Worm (Caenorhabditis elegans): ENCODE data around the gene nhr-104.

The nhr-104 gene

ce11 chrIV:4788332-4788731 lies at the start of gene nhr-104:
Gene nhr-104, minus strand, starts transcription at chrIV:4788692.
- TF ChIP-seq tbx-11 (GFP tag; IDR thresholded peaks at IDR 0.05) (no peak), scrt-1 (GFP tag; IDR thresholded peaks at IDR 0.05) (no peak), sea-1 (GFP tag; conservative IDR thresholded peaks at IDR 0.05) (no peak), tra-4 (tag; optimal IDR thresholded peaks at IDR 0.05) (no peak), pes-1 (GFP tag; IDR thresholded peaks at IDR 0.05) (no peak), tbx-37 (GFP tag; conservative IDR thresholded peaks at IDR 0.05) (no peak)

- TF ChIP-seq sea-1 (GFP tag; conservative IDR thresholded peaks at IDR 0.05) (no peak), tra-4 (tag; optimal IDR thresholded peaks at IDR 0.05) (no peak), hmbx-1 (tag; optimal IDR thresholded peaks at IDR 0.05) (no peak), hmg-4 (GFP tag; optimal IDR thresholded peaks at IDR 0.05) (no peak), ets-7 (tag; optimal IDR thresholded peaks at IDR 0.05) (no peak), ama-1 (optimal IDR thresholded peaks at IDR 0.05) (no peak), ceh-36 (tag; optimal IDR thresholded peaks at IDR 0.05) (no peak), B0310.2 (tag; optimal IDR thresholded peaks at IDR 0.05) (no peak), ceh-13 (GFP tag; optimal IDR thresholded peaks at IDR 0.05) (no peak), tbx-37 (GFP tag; conservative IDR thresholded peaks at IDR 0.05) (no peak), flt-1 (GFP tag; IDR thresholded peaks at IDR 0.05) (no peak), F13C5.2 (tag; optimal IDR thresholded peaks at IDR 0.05) (no peak), pes-1 (GFP tag; IDR thresholded peaks at IDR 0.05) (no peak), hnd-1 (tag; optimal IDR thresholded peaks at IDR 0.05) (no peak), aly-1 (tag; optimal IDR thresholded peaks at IDR 0.05) (no peak), scrt-1 (GFP tag; IDR thresholded peaks at IDR 0.05) (no peak), tbx-11 (GFP tag; IDR thresholded peaks at IDR 0.05) (no peak)
Observed at ce11 chrIV:4829641-4830040, 41.1 kb upstream of the nhr-104 start.

DNA sequence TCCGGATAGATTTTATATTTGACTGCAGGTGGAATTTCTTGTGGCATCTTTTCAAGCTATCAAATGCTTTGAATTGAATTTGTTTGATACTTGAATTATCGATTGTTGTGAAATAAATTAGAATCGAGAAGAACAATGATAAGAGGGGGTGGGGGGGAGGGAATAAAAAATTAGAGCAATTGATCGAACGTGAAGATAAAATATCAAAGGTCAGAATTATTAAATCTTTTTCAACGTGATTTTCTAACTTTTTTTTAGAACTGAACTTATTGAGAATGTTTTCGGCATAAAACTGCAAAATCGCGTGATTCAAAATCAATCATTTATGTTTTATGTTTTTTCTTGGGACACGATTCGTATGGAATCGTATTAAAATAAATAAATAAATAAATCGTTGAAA lies 38.7 kb upstream of the nhr-104 start, which contains the start of gene mpz-4:
Gene mpz-4 (minus strand): TSS at position 101 of the 400 bp plus-strand sequence.
- TF ChIP-seq ceh-13 (GFP tag; optimal IDR thresholded peaks at IDR 0.05) (no peak), scrt-1 (GFP tag; IDR thresholded peaks at IDR 0.05) (no peak), ets-7 (tag; optimal IDR thresholded peaks at IDR 0.05) (no peak), tbx-11 (GFP tag; IDR thresholded peaks at IDR 0.05) (no peak), pes-1 (GFP tag; IDR thresholded peaks at IDR 0.05) (no peak), hmbx-1 (tag; optimal IDR thresholded peaks at IDR 0.05) (no peak), flt-1 (GFP tag; IDR thresholded peaks at IDR 0.05) (no peak), F13C5.2 (tag; optimal IDR thresholded peaks at IDR 0.05) (no peak), hmg-4 (GFP tag; optimal IDR thresholded peaks at IDR 0.05) (no peak), ama-1 (optimal IDR thresholded peaks at IDR 0.05) (no peak), tbx-37 (GFP tag; conservative IDR thresholded peaks at IDR 0.05) (no peak), hnd-1 (tag; optimal IDR thresholded peaks at IDR 0.05) (no peak), B0310.2 (tag; optimal IDR thresholded peaks at IDR 0.05) (no peak), tra-4 (tag; optimal IDR thresholded peaks at IDR 0.05) (no peak)

ce11 chrIV:4821843-4822242 lies 33.4 kb upstream of the nhr-104 start:
- TF ChIP-seq scrt-1 (GFP tag; IDR thresholded peaks at IDR 0.05) (no peak), aly-1 (tag; optimal IDR thresholded peaks at IDR 0.05) (no peak), flt-1 (GFP tag; IDR thresholded peaks at IDR 0.05) (no peak), F13C5.2 (tag; optimal IDR thresholded peaks at IDR 0.05) (no peak), ceh-36 (tag; optimal IDR thresholded peaks at IDR 0.05) (no peak), ceh-13 (GFP tag; optimal IDR thresholded peaks at IDR 0.05) (no peak), sea-1 (GFP tag; conservative IDR thresholded peaks at IDR 0.05) (no peak), hmbx-1 (tag; optimal IDR thresholded peaks at IDR 0.05) (no peak), hmg-4 (GFP tag; optimal IDR thresholded peaks at IDR 0.05) (no peak), hnd-1 (tag; optimal IDR thresholded peaks at IDR 0.05) (no peak), tbx-11 (GFP tag; IDR thresholded peaks at IDR 0.05) (no peak), pes-1 (GFP tag; IDR thresholded peaks at IDR 0.05) (no peak), tbx-37 (GFP tag; conservative IDR thresholded peaks at IDR 0.05) (no peak), tra-4 (tag; optimal IDR thresholded peaks at IDR 0.05) (no peak)

DNA sequence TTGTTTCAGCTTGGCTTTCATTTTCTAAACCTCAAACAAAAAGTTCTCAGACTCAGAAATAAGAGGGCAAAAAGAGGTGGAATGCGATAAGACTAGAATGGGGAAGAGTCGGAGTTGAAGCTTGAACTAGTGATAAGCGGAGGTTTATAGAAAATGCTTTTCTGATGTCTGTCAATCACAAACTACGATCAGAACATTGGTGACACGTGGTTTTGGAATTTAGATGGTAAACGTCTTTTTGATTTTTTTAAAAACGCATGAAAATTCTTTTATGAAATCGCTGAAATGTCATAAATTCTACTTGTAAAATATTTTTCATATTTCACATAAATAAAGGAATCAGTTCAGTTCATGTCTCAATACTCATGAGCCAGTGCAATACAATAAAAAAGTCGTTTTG lies 32.6 kb upstream of the nhr-104 start, which contains the start of gene H06H21.8:
Gene H06H21.8 (minus strand): TSS at position 78 of the 400 bp plus-strand sequence.
- TF ChIP-seq ceh-36 (tag; optimal IDR thresholded peaks at IDR 0.05) (no peak), ama-1 (optimal IDR thresholded peaks at IDR 0.05) (no peak), sea-1 (GFP tag; conservative IDR thresholded peaks at IDR 0.05) (no peak), ceh-13 (GFP tag; optimal IDR thresholded peaks at IDR 0.05) (no peak), pes-1 (GFP tag; IDR thresholded peaks at IDR 0.05) (no peak), hnd-1 (tag; optimal IDR thresholded peaks at IDR 0.05) (no peak), hmbx-1 (tag; optimal IDR thresholded peaks at IDR 0.05) (no peak), tra-4 (tag; optimal IDR thresholded peaks at IDR 0.05) (no peak), B0310.2 (tag; optimal IDR thresholded peaks at IDR 0.05) (no peak), tbx-11 (GFP tag; IDR thresholded peaks at IDR 0.05) (no peak), scrt-1 (GFP tag; IDR thresholded peaks at IDR 0.05) (no peak), hmg-4 (GFP tag; optimal IDR thresholded peaks at IDR 0.05) (no peak), F13C5.2 (tag; optimal IDR thresholded peaks at IDR 0.05) (no peak), tbx-37 (GFP tag; conservative IDR thresholded peaks at IDR 0.05) (no peak), ets-7 (tag; optimal IDR thresholded peaks at IDR 0.05) (no peak), flt-1 (GFP tag; IDR thresholded peaks at IDR 0.05) (no peak), aly-1 (tag; optimal IDR thresholded peaks at IDR 0.05) (no peak)

DNA sequence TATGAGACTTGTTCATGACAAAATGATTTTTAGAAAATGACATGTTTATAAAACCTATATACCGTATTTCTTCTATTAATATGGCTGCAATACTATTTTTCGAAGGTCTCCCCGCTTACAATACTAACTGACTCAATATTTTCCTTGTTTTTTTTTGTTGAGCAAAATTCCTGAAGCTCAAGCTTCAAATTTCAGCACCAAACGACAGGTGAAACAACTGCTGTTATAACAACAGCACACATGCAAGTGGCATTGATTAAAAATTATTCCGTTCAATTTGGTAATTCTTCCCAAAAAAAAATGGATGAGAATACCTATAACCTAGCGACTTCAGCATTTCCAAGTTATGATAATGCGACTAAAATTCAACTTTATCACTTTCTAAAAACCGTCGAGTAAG lies 25.7 kb upstream of the nhr-104 start, which contains the start of gene srw-94:
Gene srw-94 (plus strand): TSS at position 301 of the 400 bp plus-strand sequence.
- TF ChIP-seq F13C5.2 (tag; optimal IDR thresholded peaks at IDR 0.05) (no peak), pes-1 (GFP tag; IDR thresholded peaks at IDR 0.05) (no peak), aly-1 (tag; optimal IDR thresholded peaks at IDR 0.05) (no peak), tbx-37 (GFP tag; conservative IDR thresholded peaks at IDR 0.05) (no peak), tra-4 (tag; optimal IDR thresholded peaks at IDR 0.05) (no peak), ceh-13 (GFP tag; optimal IDR thresholded peaks at IDR 0.05) (no peak), ama-1 (optimal IDR thresholded peaks at IDR 0.05) (no peak), scrt-1 (GFP tag; IDR thresholded peaks at IDR 0.05) (no peak), B0310.2 (tag; optimal IDR thresholded peaks at IDR 0.05) (no peak), flt-1 (GFP tag; IDR thresholded peaks at IDR 0.05) (no peak), hmg-4 (GFP tag; optimal IDR thresholded peaks at IDR 0.05) (no peak), ets-7 (tag; optimal IDR thresholded peaks at IDR 0.05) (no peak), hmbx-1 (tag; optimal IDR thresholded peaks at IDR 0.05) (no peak)

- TF ChIP-seq ceh-13 (GFP tag; optimal IDR thresholded peaks at IDR 0.05): no peak
- TF ChIP-seq scrt-1 (GFP tag; IDR thresholded peaks at IDR 0.05): no peak
- TF ChIP-seq pes-1 (GFP tag; IDR thresholded peaks at IDR 0.05): no peak
- TF ChIP-seq F13C5.2 (tag; optimal IDR thresholded peaks at IDR 0.05): no peak
- no peak for TF ChIP-seq flt-1 (GFP tag; IDR thresholded peaks at IDR 0.05)
- no peak for TF ChIP-seq ama-1 (optimal IDR thresholded peaks at IDR 0.05)
- TF ChIP-seq ceh-36 (tag; optimal IDR thresholded peaks at IDR 0.05): no peak
- no peak for TF ChIP-seq hmg-4 (GFP tag; optimal IDR thresholded peaks at IDR 0.05)
- TF ChIP-seq hnd-1 (tag; optimal IDR thresholded peaks at IDR 0.05): no peak
- TF ChIP-seq hmbx-1 (tag; optimal IDR thresholded peaks at IDR 0.05): no peak
- TF ChIP-seq aly-1 (tag; optimal IDR thresholded peaks at IDR 0.05): no peak
- no peak for TF ChIP-seq B0310.2 (tag; optimal IDR thresholded peaks at IDR 0.05)
- TF ChIP-seq ets-7 (tag; optimal IDR thresholded peaks at IDR 0.05): no peak
- no peak for TF ChIP-seq tbx-11 (GFP tag; IDR thresholded peaks at IDR 0.05)
- no peak for TF ChIP-seq tbx-37 (GFP tag; conservative IDR thresholded peaks at IDR 0.05)
- TF ChIP-seq tra-4 (tag; optimal IDR thresholded peaks at IDR 0.05): no peak
- TF ChIP-seq sea-1 (GFP tag; conservative IDR thresholded peaks at IDR 0.05): no peak
Observed at ce11 chrIV:4811863-4812262, 23.4 kb upstream of the nhr-104 start, which contains the start of gene srw-95. Gene srw-95, plus strand, starts transcription at chrIV:4812075.
